Worm (Caenorhabditis elegans) whole organism, L1 larva: ENCODE data around the gene fbxa-139.

Experiments used
- C34B4.2 ChIP-seq: sonication (generic microtip); optimal IDR thresholded peaks from 2 replicates; lab custom pipeline; 2017; ENCODE audit warnings: mild to moderate bottlenecking, missing genetic modification characterization, missing compliant biosample characterization
- F16B12.6 ChIP-seq: fragments of 150-350 bp; optimal IDR thresholded peaks from 2 replicates; lab custom pipeline; 2014; ENCODE audit warnings: missing biosample characterization, missing genetic modification characterization
- Y116A8C.19 ChIP-seq: sonication (generic microtip); optimal IDR thresholded peaks from 2 replicates; lab custom pipeline; 2016; ENCODE audit warnings: missing compliant biosample characterization, missing genetic modification characterization, borderline replicate concordance
- alr-1 ChIP-seq: fragments of 200-800 bp; sonication (Bioruptor generic); optimal IDR thresholded peaks from 2 replicates; lab custom pipeline; 2018; ENCODE audit warnings: borderline replicate concordance, mild to moderate bottlenecking, missing genetic modification characterization, missing compliant biosample characterization
- ama-1 ChIP-seq: fragments of 150-350 bp; optimal IDR thresholded peaks from 2 replicates; lab custom pipeline; 2014
- ceh-90 ChIP-seq: sonication (generic microtip); optimal IDR thresholded peaks from 2 replicates; lab custom pipeline; 2016; ENCODE audit warnings: missing genetic modification characterization, missing compliant biosample characterization
- efl-1 ChIP-seq, 4 experiments: fragments of 150-350 bp; optimal IDR thresholded peaks in 3 of 4; peaks in 1 of 4; 1 replicate in 1 of 4; 2 replicates in 3 of 4; lab custom pipeline; 2014; ENCODE audit warnings: missing biosample characterization in 2 of 4, missing genetic modification characterization in 2 of 4, missing genetic modification reagents in 2 of 4
- egl-13 ChIP-seq: sonication (generic microtip); optimal IDR thresholded peaks from 2 replicates; lab custom pipeline; 2016; ENCODE audit warnings: missing genotype, missing genetic modification reagents, missing genetic modification characterization, missing compliant biosample characterization
- elt-2 ChIP-seq: sonication (generic microtip); optimal IDR thresholded peaks from 2 replicates; lab custom pipeline; 2016; ENCODE audit warnings: missing genetic modification characterization, mild to moderate bottlenecking, inconsistent platforms, missing compliant biosample characterization, missing genetic modification reagents
- elt-3 ChIP-seq, 6 experiments: fragments of 150-350 bp in 1 of 6; sonication (generic microtip); optimal IDR thresholded peaks; 2 replicates each; lab custom pipeline; 2017 to 2018; ENCODE audit warnings: missing biosample characterization in 6 of 6, missing genetic modification characterization in 6 of 6, inconsistent platforms in 1 of 6
- fkh-8 ChIP-seq: sonication (generic microtip); optimal IDR thresholded peaks from 2 replicates; lab custom pipeline; 2016; ENCODE audit warnings: mild to moderate bottlenecking, missing genetic modification characterization, missing compliant biosample characterization
- grh-1 ChIP-seq: fragments of 200-800 bp; sonication (Bioruptor generic); IDR thresholded peaks from 2 replicates; pipeline ENCODE4 v1.3.6; 2022; ENCODE audit warnings: missing genetic modification reagents, missing genetic modification characterization, missing compliant biosample characterization
- irx-1 ChIP-seq: sonication (generic microtip); optimal IDR thresholded peaks from 2 replicates; lab custom pipeline; 2016; ENCODE audit warnings: missing genetic modification characterization, missing compliant biosample characterization
- isw-1 ChIP-seq: fragments of 200-800 bp; sonication (Bioruptor generic); IDR thresholded peaks from 2 replicates; pipeline ENCODE4 v1.3.6; 2022; ENCODE audit warnings: missing genetic modification characterization, missing compliant biosample characterization
- lin-13 ChIP-seq: fragments of 150-350 bp; optimal IDR thresholded peaks from 2 replicates; lab custom pipeline; 2014; ENCODE audit warnings: missing biosample characterization, missing genetic modification reagents, missing genetic modification characterization
- lin-35 ChIP-seq, 2 experiments: fragments of 150-350 bp; optimal IDR thresholded peaks; 2 replicates each; lab custom pipeline; 2014; ENCODE audit warnings: missing biosample characterization in 2 of 2, missing genetic modification characterization in 2 of 2, missing genetic modification reagents in 2 of 2
- lin-39 ChIP-seq: fragments of 150-350 bp; optimal IDR thresholded peaks from 2 replicates; lab custom pipeline; 2014; ENCODE audit warnings: missing biosample characterization, missing genetic modification reagents, missing genetic modification characterization
- lir-3 ChIP-seq: sonication (generic microtip); optimal IDR thresholded peaks from 2 replicates; lab custom pipeline; 2016; ENCODE audit warnings: mild to moderate bottlenecking, missing genetic modification characterization, moderate library complexity, missing compliant biosample characterization; ENCODE audit not compliant: poor library complexity
- lsy-2 ChIP-seq, 2 experiments: fragments of 150-350 bp; optimal IDR thresholded peaks; 2 replicates each; lab custom pipeline; 2014; ENCODE audit warnings: missing biosample characterization in 2 of 2, missing genetic modification characterization in 2 of 2
- mef-2 ChIP-seq: fragments of 150-350 bp; optimal IDR thresholded peaks from 2 replicates; lab custom pipeline; 2014; ENCODE audit warnings: missing biosample characterization, missing genetic modification characterization
- mep-1 ChIP-seq: fragments of 150-350 bp; optimal IDR thresholded peaks from 2 replicates; lab custom pipeline; 2014; ENCODE audit warnings: missing biosample characterization, missing genetic modification characterization
- nhr-12 ChIP-seq: sonication (generic microtip); optimal IDR thresholded peaks from 2 replicates; lab custom pipeline; 2017; ENCODE audit warnings: missing biosample characterization, missing genetic modification characterization
- nhr-19 ChIP-seq: fragments of 200-800 bp; sonication (Bioruptor generic); conservative IDR thresholded peaks from 2 replicates; pipeline ENCODE4 v1.3.6; 2022; ENCODE audit warnings: missing genetic modification characterization, missing compliant biosample characterization
- nhr-20 ChIP-seq: sonication (generic microtip); optimal IDR thresholded peaks from 2 replicates; lab custom pipeline; 2016; ENCODE audit warnings: mild to moderate bottlenecking, missing genetic modification characterization, missing compliant biosample characterization
- nhr-28 ChIP-seq: fragments of 150-350 bp; optimal IDR thresholded peaks from 2 replicates; lab custom pipeline; 2014; ENCODE audit warnings: missing biosample characterization, missing genetic modification characterization
- nhr-71 ChIP-seq: sonication (generic microtip); optimal IDR thresholded peaks from 2 replicates; lab custom pipeline; 2016; ENCODE audit warnings: mild to moderate bottlenecking, missing genetic modification characterization, moderate library complexity, missing compliant biosample characterization
- nhr-76 ChIP-seq: sonication (generic microtip); optimal IDR thresholded peaks from 2 replicates; lab custom pipeline; 2017; ENCODE audit warnings: missing biosample characterization, missing genetic modification characterization
- pax-3 ChIP-seq: fragments of 200-800 bp; sonication (Bioruptor generic); optimal IDR thresholded peaks from 2 replicates; lab custom pipeline; 2018; ENCODE audit warnings: mild to moderate bottlenecking, missing genetic modification characterization, moderate library complexity, missing compliant biosample characterization
- skn-1 ChIP-seq: fragments of 150-350 bp; optimal IDR thresholded peaks from 2 replicates; lab custom pipeline; 2014; ENCODE audit warnings: missing biosample characterization, missing genetic modification characterization
- snu-23 ChIP-seq: sonication (generic microtip); optimal IDR thresholded peaks from 2 replicates; lab custom pipeline; 2016; ENCODE audit warnings: missing genetic modification characterization, missing compliant biosample characterization
- sup-37 ChIP-seq: fragments of 200-800 bp; sonication (Bioruptor generic); optimal IDR thresholded peaks from 2 replicates; lab custom pipeline; 2018; ENCODE audit warnings: mild to moderate bottlenecking, missing genetic modification characterization, missing compliant biosample characterization
- swsn-7 ChIP-seq: sonication (generic microtip); optimal IDR thresholded peaks from 2 replicates; lab custom pipeline; 2016; ENCODE audit warnings: missing genetic modification characterization, missing compliant biosample characterization
- unc-30 ChIP-seq: sonication (generic microtip); optimal IDR thresholded peaks from 2 replicates; lab custom pipeline; 2017; ENCODE audit warnings: missing biosample characterization, missing genetic modification characterization
- unc-86 ChIP-seq: sonication (generic microtip); optimal IDR thresholded peaks from 2 replicates; lab custom pipeline; 2016; ENCODE audit warnings: missing genetic modification characterization, missing compliant biosample characterization
- vab-15 ChIP-seq: sonication (generic microtip); optimal IDR thresholded peaks from 2 replicates; lab custom pipeline; 2017; ENCODE audit warnings: missing genotype, mild to moderate bottlenecking, missing genetic modification characterization, missing compliant biosample characterization
- zag-1 ChIP-seq: fragments of 150-350 bp; optimal IDR thresholded peaks from 2 replicates; lab custom pipeline; 2014; ENCODE audit warnings: missing biosample characterization, missing genetic modification characterization
- zip-4 ChIP-seq: fragments of 200-800 bp; sonication (Bioruptor generic); optimal IDR thresholded peaks from 2 replicates; lab custom pipeline; 2018; ENCODE audit warnings: mild to moderate bottlenecking, missing genetic modification characterization, moderate library complexity, missing compliant biosample characterization
- ztf-11 ChIP-seq, 2 experiments: sonication (generic microtip); optimal IDR thresholded peaks; 2 replicates each; lab custom pipeline; 2016 to 2017; ENCODE audit warnings: missing genetic modification characterization in 2 of 2, missing biosample characterization in 1 of 2, missing compliant biosample characterization in 1 of 2
- ztf-4 ChIP-seq: fragments of 150-350 bp; optimal IDR thresholded peaks from 2 replicates; lab custom pipeline; 2014; ENCODE audit warnings: missing biosample characterization, missing genetic modification characterization

The fbxa-139 gene

ce11 chrV:15569702-15570430 is 24.6 kb downstream of the fbxa-139 start, which contains the start of gene lsm-5 (continued):
- no peak for TF ChIP-seq vab-15
- peak; percentile 5 for TF ChIP-seq unc-86 (tag; lab: Kevin White, UChicago)
- peak; percentile 65 to 82 for TF ChIP-seq lsy-2 (tag; optimal IDR thresholded peaks at IDR 0.05; lab: Kevin White, UChicago)
- TF ChIP-seq zag-1 (tag; lab: Kevin White, UChicago), result no peak
- peak; percentile 2 for TF ChIP-seq elt-2 (tag; lab: Kevin White, UChicago)
- TF ChIP-seq lin-39 (tag; lab: Kevin White, UChicago), result no peak
- peak; percentile 64 for TF ChIP-seq nhr-71
- TF ChIP-seq swsn-7 (tag; lab: Kevin White, UChicago), result peak; percentile 32
- peak; percentile 95 for TF ChIP-seq ama-1 (lab: Kevin White, UChicago)
- TF ChIP-seq fkh-8 (tag; lab: Kevin White, UChicago), result peak; percentile 4
- peak; percentile 41 for TF ChIP-seq lin-13 (GFP tag; lab: Kevin White, UChicago)
- peak; percentile 19 for TF ChIP-seq skn-1 (tag; lab: Kevin White, UChicago)
- TF ChIP-seq egl-13 (tag; lab: Kevin White, UChicago), result no peak
- no peak for TF ChIP-seq unc-30 (tag; lab: Kevin White, UChicago)
- TF ChIP-seq Y116A8C.19, result no peak
- no peak for TF ChIP-seq grh-1
- TF ChIP-seq ztf-11 (tag; optimal IDR thresholded peaks at IDR 0.05; lab: Kevin White, UChicago), result no peak
- peak; percentile 62 for TF ChIP-seq snu-23 (GFP tag; lab: Kevin White, UChicago)
- TF ChIP-seq irx-1 (tag; lab: Kevin White, UChicago), result peak; percentile 52
- no peak for TF ChIP-seq ceh-90 (tag; lab: Kevin White, UChicago)
- no peak for TF ChIP-seq zip-4 (GFP tag; lab: Kevin White, UChicago)
- TF ChIP-seq sup-37, result peak; percentile 4
- no peak for TF ChIP-seq mef-2 (tag; lab: Kevin White, UChicago)
- peak in 1 of 6 experiments; percentile 58 for TF ChIP-seq elt-3 (tag; optimal IDR thresholded peaks at IDR 0.05; lab: Kevin White, UChicago)
- peak; percentile 43 for TF ChIP-seq nhr-20 (tag; lab: Kevin White, UChicago)
- TF ChIP-seq ztf-4 (tag; lab: Kevin White, UChicago), result no peak
- no peak for TF ChIP-seq nhr-12 (tag; lab: Kevin White, UChicago)
- TF ChIP-seq C34B4.2 (tag; lab: Kevin White, UChicago), result no peak
- TF ChIP-seq nhr-28 (tag; lab: Kevin White, UChicago), result no peak
- peak; percentile 19 for TF ChIP-seq F16B12.6 (tag; lab: Kevin White, UChicago)
- no peak for TF ChIP-seq pax-3
- peak; percentile 50 for TF ChIP-seq mep-1 (tag; lab: Kevin White, UChicago)
- no peak for TF ChIP-seq alr-1

- TF ChIP-seq lir-3 (tag; lab: Kevin White, UChicago), result peak; percentile 3
- TF ChIP-seq snu-23 (GFP tag; lab: Kevin White, UChicago), result no peak
- TF ChIP-seq efl-1 (optimal IDR thresholded peaks at IDR 0.05; lab: Kevin White, UChicago), result no peak
- peak in 1 of 2 experiments; percentile 88 for TF ChIP-seq efl-1 (GFP tag; optimal IDR thresholded peaks at IDR 0.05 in 1 of 2; lab: Kevin White, UChicago)
- peak; percentile 13 for TF ChIP-seq ama-1 (lab: Kevin White, UChicago)
- TF ChIP-seq, all 84 proteins: peak for 3
Observed at ce11 chrV:15568381-15568780, 26.1 kb downstream of the fbxa-139 start.

- TF ChIP-seq nhr-19 (GFP tag; lab: Robert Waterston, UW), result no peak
- TF ChIP-seq isw-1, result no peak
- peak in 1 of 2 experiments; percentile 37 for TF ChIP-seq lin-35 (GFP tag; optimal IDR thresholded peaks at IDR 0.05; lab: Kevin White, UChicago)
- TF ChIP-seq nhr-76, result no peak
- no peak for TF ChIP-seq sup-37
- TF ChIP-seq efl-1 (optimal IDR thresholded peaks at IDR 0.05; lab: Kevin White, UChicago), result no peak
- TF ChIP-seq efl-1 (GFP tag; optimal IDR thresholded peaks at IDR 0.05 in 1 of 2; lab: Kevin White, UChicago), result peak in 1 of 2 experiments; percentile 85
- TF ChIP-seq, all 84 proteins: peak for 2
Observed at ce11 chrV:15567344-15567804, 27.1 kb downstream of the fbxa-139 start, which contains the start of gene acs-2. Gene acs-2 (plus strand): TSS chrV:15567394.
